Fruit fly (Drosophila melanogaster) whole organism, pupa: ENCODE results near the gene CG15480.

Experiments
- CG8159 ChIP-seq: fragments of 200-800 bp; sonication (Bioruptor generic); optimal IDR thresholded peaks from 3 replicates; lab custom pipeline; 2018; ENCODE audit warnings: missing biosample characterization, mild to moderate bottlenecking, missing genetic modification characterization, moderate library complexity
- EcR ChIP-seq: fragments of 200-800 bp; sonication (Bioruptor generic); optimal IDR thresholded peaks from 3 replicates; lab custom pipeline; 2019; ENCODE audit warnings: missing biosample characterization, missing genetic modification characterization, mild to moderate bottlenecking, moderate library complexity, missing genetic modification reagents
- fd96Ca ChIP-seq: fragments of 200-800 bp; sonication (Bioruptor generic); IDR thresholded peaks from 3 replicates; pipeline ENCODE4 v1.3.6; 2022; ENCODE audit warnings: missing biosample characterization, missing genetic modification characterization

- TF ChIP-seq CG8159 (tag; lab: Kevin White, UChicago): no peak
- TF ChIP-seq EcR (GFP tag; lab: Kevin White, UChicago): no peak
- no peak for TF ChIP-seq fd96Ca
These were observed at the start of gene CG15480 for dm6 chr2L:13225225-13225840.
